Worm (Caenorhabditis elegans) whole organism, mixed stage, embryonic: Measurements from ENCODE around the gene F23F1.10.

Experiments used
- elt-3 ChIP-seq: fragments of 150-350 bp; optimal IDR thresholded peaks from 2 replicates; lab custom pipeline; 2014; ENCODE audit warnings: missing biosample characterization, missing genetic modification characterization
- lin-13 ChIP-seq: fragments of 150-350 bp; optimal IDR thresholded peaks from 2 replicates; lab custom pipeline; 2014; ENCODE audit warnings: missing biosample characterization, missing genetic modification characterization
- mep-1 ChIP-seq: fragments of 150-350 bp; optimal IDR thresholded peaks from 2 replicates; lab custom pipeline; 2017; ENCODE audit warnings: missing biosample characterization, missing genetic modification reagents, missing genetic modification characterization, inconsistent platforms
- nhr-237 ChIP-seq: fragments of 150-350 bp; optimal IDR thresholded peaks from 2 replicates; lab custom pipeline; 2014; ENCODE audit warnings: missing biosample characterization, missing genetic modification characterization
- nhr-28 ChIP-seq: fragments of 150-350 bp; optimal IDR thresholded peaks from 2 replicates; lab custom pipeline; 2014; ENCODE audit warnings: missing biosample characterization, missing genetic modification characterization
- unc-39 ChIP-seq: fragments of 150-350 bp; optimal IDR thresholded peaks from 2 replicates; lab custom pipeline; 2014; ENCODE audit warnings: missing biosample characterization, missing genetic modification characterization
- unc-62 ChIP-seq: fragments of 150-350 bp; optimal IDR thresholded peaks from 2 replicates; lab custom pipeline; 2014; ENCODE audit warnings: missing biosample characterization, missing genetic modification reagents, missing genetic modification characterization

- no peak for TF ChIP-seq nhr-28 (tag; lab: Kevin White, UChicago)
- TF ChIP-seq unc-39: no peak
- no peak for TF ChIP-seq lin-13 (tag; lab: Kevin White, UChicago)
- TF ChIP-seq mep-1 (tag; lab: Kevin White, UChicago): no peak
- TF ChIP-seq elt-3 (tag; lab: Kevin White, UChicago): no peak
- no peak for TF ChIP-seq nhr-237
- peak; percentile 46 for TF ChIP-seq unc-62 (GFP tag; lab: Kevin White, UChicago)
Observed at ce11 chrII:1334-1898, 40.4 kb downstream of the F23F1.10 start, which contains the start of gene 2L52.1.
